Fruit fly (Drosophila melanogaster) whole organism, embryonic: ENCODE data around the gene E2f1.

Experiments
- Antp ChIP-seq: fragments of 200-800 bp; sonication (Bioruptor generic); optimal IDR thresholded peaks from 3 replicates; lab custom pipeline; 2016; ENCODE audit warnings: missing biosample characterization, missing genetic modification characterization
- C15 ChIP-seq: fragments of 200-800 bp; sonication (Bioruptor generic); IDR thresholded peaks from 3 replicates; pipeline ENCODE4 v1.3.6; 2022; ENCODE audit warnings: missing biosample characterization, missing genetic modification characterization
- CG10147 ChIP-seq: fragments of 200-800 bp; sonication (Bioruptor generic); optimal IDR thresholded peaks from 2 replicates; lab custom pipeline; 2019; ENCODE audit warnings: missing biosample characterization, mild to moderate bottlenecking, missing genetic modification characterization, moderate library complexity
- CG10274 ChIP-seq: fragments of 200-800 bp; sonication (Bioruptor generic); optimal IDR thresholded peaks from 3 replicates; lab custom pipeline; 2017; ENCODE audit warnings: missing biosample characterization, mild to moderate bottlenecking, missing genetic modification characterization
- CG11504 ChIP-seq: fragments of 200-800 bp; sonication (Bioruptor generic); optimal IDR thresholded peaks from 3 replicates; lab custom pipeline; 2019; ENCODE audit warnings: missing biosample characterization, mild to moderate bottlenecking, missing genetic modification characterization, moderate library complexity
- CG11723 ChIP-seq: fragments of 200-800 bp; sonication (Bioruptor generic); optimal IDR thresholded peaks from 2 replicates; lab custom pipeline; 2017; ENCODE audit warnings: missing biosample characterization, mild to moderate bottlenecking, missing genetic modification characterization
- CG12744 ChIP-seq: fragments of 200-800 bp; sonication (Bioruptor generic); optimal IDR thresholded peaks from 2 replicates; lab custom pipeline; 2016; ENCODE audit warnings: missing biosample characterization, missing genetic modification characterization
- CG13424 ChIP-seq: fragments of 200-800 bp; sonication (Bioruptor generic); optimal IDR thresholded peaks from 2 replicates; lab custom pipeline; 2019; ENCODE audit warnings: missing biosample characterization, mild to moderate bottlenecking, missing genetic modification characterization, moderate library complexity
- CG16779 ChIP-seq: fragments of 200-800 bp; sonication (Bioruptor generic); IDR thresholded peaks from 2 replicates; pipeline ENCODE4 v1.3.6; 2022; ENCODE audit warnings: missing biosample characterization, missing genetic modification characterization
- CG16863 ChIP-seq: fragments of 200-800 bp; sonication (Bioruptor generic); optimal IDR thresholded peaks from 3 replicates; lab custom pipeline; 2016; ENCODE audit warnings: missing biosample characterization, missing genetic modification characterization
- CG17912 ChIP-seq: fragments of 200-800 bp; sonication (Bioruptor generic); optimal IDR thresholded peaks from 2 replicates; lab custom pipeline; 2018; ENCODE audit warnings: missing biosample characterization, mild to moderate bottlenecking, missing genetic modification characterization
- CG30020 ChIP-seq: fragments of 200-800 bp; optimal IDR thresholded peaks from 2 replicates; lab custom pipeline; 2019; ENCODE audit warnings: missing biosample characterization, mild to moderate bottlenecking, missing genetic modification characterization, moderate library complexity
- CG31388 ChIP-seq: fragments of 200-800 bp; sonication (Bioruptor generic); optimal IDR thresholded peaks from 2 replicates; lab custom pipeline; 2016; ENCODE audit warnings: missing biosample characterization, missing genetic modification characterization
- CG33213 ChIP-seq: fragments of 200-800 bp; sonication (Bioruptor generic); optimal IDR thresholded peaks from 3 replicates; lab custom pipeline; 2016; ENCODE audit warnings: missing biosample characterization, missing genetic modification characterization
- CG3838 ChIP-seq: fragments of 200-800 bp; sonication (Bioruptor generic); optimal IDR thresholded peaks from 3 replicates; lab custom pipeline; 2016; ENCODE audit warnings: missing biosample characterization, missing genetic modification characterization
- CG3995 ChIP-seq: fragments of 200-800 bp; sonication (Bioruptor generic); optimal IDR thresholded peaks from 3 replicates; lab custom pipeline; 2016; ENCODE audit warnings: missing biosample characterization, missing genetic modification characterization
- CG42726 ChIP-seq: fragments of 200-800 bp; sonication (Bioruptor generic); IDR thresholded peaks from 2 replicates; pipeline ENCODE4 v1.3.6; 2022; ENCODE audit warnings: missing biosample characterization, missing genetic modification characterization; ENCODE audit not compliant: partially characterized antibody
- CG6654 ChIP-seq: fragments of 200-800 bp; sonication (Bioruptor generic); optimal IDR thresholded peaks from 2 replicates; lab custom pipeline; 2017; ENCODE audit warnings: missing biosample characterization, mild to moderate bottlenecking, missing genetic modification characterization
- CG7987 ChIP-seq: fragments of 200-800 bp; sonication (Bioruptor generic); optimal IDR thresholded peaks from 2 replicates; lab custom pipeline; 2018; ENCODE audit warnings: missing biosample characterization, mild to moderate bottlenecking, missing genetic modification characterization, moderate library complexity
- CG8944 ChIP-seq: fragments of 200-800 bp; sonication (Bioruptor generic); optimal IDR thresholded peaks from 3 replicates; lab custom pipeline; 2016; ENCODE audit warnings: missing biosample characterization, missing genetic modification characterization
- CG9437 ChIP-seq: fragments of 200-800 bp; sonication (Bioruptor generic); optimal IDR thresholded peaks from 2 replicates; lab custom pipeline; 2018; ENCODE audit warnings: missing biosample characterization, mild to moderate bottlenecking, missing genetic modification characterization
- CoRest ChIP-seq: fragments of 200-800 bp; sonication (Bioruptor generic); optimal IDR thresholded peaks from 3 replicates; lab custom pipeline; 2018; ENCODE audit warnings: missing biosample characterization, mild to moderate bottlenecking, missing genetic modification characterization, moderate library complexity
- Dip3 ChIP-seq: fragments of 200-800 bp; sonication (Bioruptor generic); optimal IDR thresholded peaks from 3 replicates; lab custom pipeline; 2016; ENCODE audit warnings: missing biosample characterization, missing genetic modification characterization
- Dll ChIP-seq: fragments of 200-800 bp; sonication (Bioruptor generic); IDR thresholded peaks from 4 replicates; pipeline ENCODE4 v1.3.6; 2022; ENCODE audit warnings: missing biosample characterization, missing genetic modification characterization; ENCODE audit not compliant: partially characterized antibody
- MTF-1 ChIP-seq: fragments of 200-800 bp; sonication (Bioruptor generic); optimal IDR thresholded peaks from 2 replicates; lab custom pipeline; 2018; ENCODE audit warnings: missing biosample characterization, mild to moderate bottlenecking, missing genetic modification characterization, borderline replicate concordance
- Mes4 ChIP-seq: fragments of 200-800 bp; sonication (Bioruptor generic); optimal IDR thresholded peaks from 2 replicates; lab custom pipeline; 2016; ENCODE audit warnings: missing biosample characterization, missing genetic modification characterization
- Opbp ChIP-seq: fragments of 200-800 bp; sonication (Bioruptor generic); IDR thresholded peaks from 3 replicates; pipeline ENCODE4 v1.3.6; 2022; ENCODE audit warnings: missing biosample characterization, missing genetic modification characterization; ENCODE audit not compliant: partially characterized antibody
- Rfx ChIP-seq: fragments of 200-800 bp; sonication (Bioruptor generic); IDR thresholded peaks from 2 replicates; pipeline ENCODE4 v1.3.6; 2022; ENCODE audit warnings: missing biosample characterization, missing genetic modification characterization
- Sin3A ChIP-seq: fragments of >200 bp; optimal IDR thresholded peaks from 2 replicates; lab custom pipeline; 2018
- Tbp ChIP-seq: fragments of >200 bp; optimal IDR thresholded peaks from 2 replicates; lab custom pipeline; 2018; ENCODE audit warnings: missing biosample characterization, missing genetic modification characterization
- al ChIP-seq: fragments of 200-800 bp; sonication (Bioruptor generic); IDR thresholded peaks from 2 replicates; pipeline ENCODE4 v1.3.6; 2022; ENCODE audit warnings: missing biosample characterization, missing genetic modification characterization
- bigmax ChIP-seq: fragments of 200-800 bp; sonication (Bioruptor generic); optimal IDR thresholded peaks from 2 replicates; lab custom pipeline; 2018; ENCODE audit warnings: missing biosample characterization, mild to moderate bottlenecking, missing genetic modification characterization
- cad ChIP-seq: fragments of >200 bp; optimal IDR thresholded peaks from 2 replicates; lab custom pipeline; 2017; ENCODE audit warnings: missing biosample characterization, missing genetic modification characterization
- crp ChIP-seq, 2 experiments: fragments of 200-800 bp; sonication (Bioruptor generic); optimal IDR thresholded peaks; 2 replicates in 1 of 2; 3 replicates in 1 of 2; lab custom pipeline; 2017; ENCODE audit warnings: missing biosample characterization in 2 of 2, missing genetic modification characterization in 2 of 2, mild to moderate bottlenecking in 1 of 2, moderate library complexity in 1 of 2
- dmrt99B ChIP-seq: fragments of 200-800 bp; sonication (Bioruptor generic); optimal IDR thresholded peaks from 2 replicates; lab custom pipeline; 2018; ENCODE audit warnings: missing biosample characterization, mild to moderate bottlenecking, missing genetic modification characterization, moderate library complexity
- ftz-f1 ChIP-seq: fragments of 200-800 bp; sonication (Bioruptor generic); optimal IDR thresholded peaks from 2 replicates; lab custom pipeline; 2016; ENCODE audit warnings: missing biosample characterization, missing genetic modification characterization
- gcm2 ChIP-seq: fragments of 200-800 bp; sonication (Bioruptor generic); optimal IDR thresholded peaks from 2 replicates; lab custom pipeline; 2016; ENCODE audit warnings: missing biosample characterization, missing genetic modification characterization
- gem ChIP-seq: fragments of 200-800 bp; sonication (Bioruptor generic); optimal IDR thresholded peaks from 2 replicates; lab custom pipeline; 2019; ENCODE audit warnings: missing biosample characterization, mild to moderate bottlenecking, missing genetic modification characterization, moderate library complexity
- mirr ChIP-seq: fragments of 200-800 bp; sonication (Bioruptor generic); optimal IDR thresholded peaks from 3 replicates; lab custom pipeline; 2018; ENCODE audit warnings: missing biosample characterization, mild to moderate bottlenecking, missing genetic modification characterization
- nerfin-2 ChIP-seq: fragments of 200-800 bp; sonication (Bioruptor generic); IDR thresholded peaks from 2 replicates; pipeline ENCODE4 v1.3.6; 2022; ENCODE audit warnings: missing biosample characterization, missing genetic modification characterization; ENCODE audit not compliant: partially characterized antibody
- nmo ChIP-seq: fragments of 200-800 bp; sonication (Bioruptor generic); optimal IDR thresholded peaks from 2 replicates; lab custom pipeline; 2018; ENCODE audit warnings: missing biosample characterization, mild to moderate bottlenecking, missing genetic modification characterization, moderate library complexity
- org-1 ChIP-seq: fragments of 200-800 bp; sonication (Bioruptor generic); optimal IDR thresholded peaks from 2 replicates; lab custom pipeline; 2017; ENCODE audit warnings: missing biosample characterization, missing genetic modification characterization
- sd ChIP-seq: fragments of 200-800 bp; sonication (Bioruptor generic); optimal IDR thresholded peaks from 3 replicates; lab custom pipeline; 2018; ENCODE audit warnings: missing biosample characterization, mild to moderate bottlenecking, missing genetic modification characterization, moderate library complexity
- sens ChIP-seq: fragments of 200-800 bp; sonication (Bioruptor generic); peaks from one replicate; lab custom pipeline; 2016; ENCODE audit warnings: missing biosample characterization, missing genetic modification characterization
- sqz ChIP-seq: fragments of 200-800 bp; sonication (Bioruptor generic); optimal IDR thresholded peaks from 3 replicates; lab custom pipeline; 2018; ENCODE audit warnings: missing biosample characterization, mild to moderate bottlenecking, missing genetic modification characterization
- tap ChIP-seq: fragments of 200-800 bp; optimal IDR thresholded peaks from 3 replicates; lab custom pipeline; 2019; ENCODE audit warnings: missing biosample characterization, mild to moderate bottlenecking, missing genetic modification characterization, moderate library complexity
- usp ChIP-seq: fragments of >200 bp; optimal IDR thresholded peaks from 2 replicates; lab custom pipeline; 2017; ENCODE audit warnings: missing biosample characterization, missing genetic modification characterization

Gene E2f1

dm6 chr3R:21671636-21672035 lies 11.0 kb upstream of the E2f1 start, which contains the start of gene PolA1 (continued):
- TF ChIP-seq CG33213 (GFP tag; lab: Kevin White, UChicago) (peak; percentile 70), org-1 (GFP tag; lab: Kevin White, UChicago) (no peak), sd (tag; lab: Kevin White, UChicago) (no peak), CG3995 (GFP tag; lab: Kevin White, UChicago) (peak; percentile 1)

dm6 chr3R:21665404-21665803 lies 4.7 kb upstream of the E2f1 start:
- TF ChIP-seq CG6654 (GFP tag; lab: Kevin White, UChicago) (peak; percentile 95), cad (GFP tag; lab: Kevin White, UChicago) (peak; percentile 70), org-1 (GFP tag; lab: Kevin White, UChicago) (no peak), sqz (GFP tag; lab: Kevin White, UChicago) (no peak), CoRest (no peak), gcm2 (no peak), al (no peak), nerfin-2 (GFP tag; lab: Robert Waterston, UW) (no peak), Opbp (GFP tag; lab: Robert Waterston, UW) (no peak), bigmax (no peak), CG42726 (GFP tag; lab: Robert Waterston, UW) (0 out of 2 replicates have a peak, but pooled peaks have one; percentile 29), CG31388 (GFP tag; lab: Kevin White, UChicago) (no peak), Sin3A (lab: Kevin White, UChicago) (no peak)

- TF ChIP-seq Dip3, result no peak
- no peak for TF ChIP-seq CG9437 (GFP tag; lab: Kevin White, UChicago)
- TF ChIP-seq CG30020, result no peak
- TF ChIP-seq CG3838 (GFP tag; lab: Kevin White, UChicago), result no peak
- no peak for TF ChIP-seq ftz-f1 (GFP tag; lab: Kevin White, UChicago)
Measured at dm6 chr3R:21664089-21664488, 3.4 kb upstream of the E2f1 start, which contains the start of gene Jhbp16. Gene Jhbp16 (plus strand): TSS chr3R:21664389.

- TF ChIP-seq Tbp (GFP tag; lab: Kevin White, UChicago) (no peak), Rfx (GFP tag; lab: Robert Waterston, UW) (peak; percentile 73), Mes4 (GFP tag; lab: Kevin White, UChicago) (no peak), Dll (no peak), CG8944 (GFP tag; lab: Kevin White, UChicago) (no peak), CG12744 (no peak), Antp (GFP tag; lab: Kevin White, UChicago) (no peak), dmrt99B (tag; lab: Kevin White, UChicago) (peak; percentile 65), CG10147 (peak; percentile 42), CG13424 (tag; lab: Kevin White, UChicago) (peak; percentile 63), MTF-1 (peak; percentile 15), CG17912 (GFP tag; lab: Kevin White, UChicago) (no peak), CG10274 (GFP tag; lab: Kevin White, UChicago) (no peak), nmo (GFP tag; lab: Kevin White, UChicago) (peak; percentile 52), CG16779 (GFP tag; lab: Robert Waterston, UW) (no peak), CG11723 (no peak), CG16863 (GFP tag; lab: Kevin White, UChicago) (no peak), sens (GFP tag; lab: Kevin White, UChicago) (peak; percentile 85), CG11504 (tag; lab: Kevin White, UChicago) (peak; percentile 71), CG7987 (GFP tag; lab: Kevin White, UChicago) (peak; percentile 58), tap (tag; lab: Kevin White, UChicago) (peak; percentile 63), gem (tag; lab: Kevin White, UChicago) (peak; percentile 67), C15 (0 out of 3 replicates have a peak, but pooled peaks have one; percentile 11), usp (no peak), mirr (GFP tag; lab: Kevin White, UChicago) (peak; percentile 40), crp (GFP tag; optimal IDR thresholded peaks at IDR 0.05; lab: Kevin White, UChicago) (peak in 1 of 2 experiments; percentile 61)
Measured at dm6 chr3R:21662501-21663007, 1.9 kb upstream of the E2f1 start, which contains the start of gene Archease. Gene Archease (minus strand): TSS chr3R:21662972.
